Worm (Caenorhabditis elegans) whole organism, late embryonic: ENCODE data around the gene F42A9.8.

Experiments used
- C38D4.7 ChIP-seq: fragments of 200-800 bp; sonication (Bioruptor generic); optimal IDR thresholded peaks from 2 replicates; lab custom pipeline; 2018; ENCODE audit warnings: mild to moderate bottlenecking, missing genetic modification characterization, moderate library complexity, missing compliant biosample characterization
- K02D7.2 ChIP-seq: sonication (generic microtip); optimal IDR thresholded peaks from 2 replicates; lab custom pipeline; 2017; ENCODE audit warnings: mild to moderate bottlenecking, missing genetic modification characterization, missing compliant biosample characterization
- K09A11.1 ChIP-seq: sonication (generic microtip); optimal IDR thresholded peaks from 2 replicates; lab custom pipeline; 2017; ENCODE audit warnings: antibody characterized with exemption, mild to moderate bottlenecking, missing genetic modification characterization, missing compliant biosample characterization; ENCODE audit not compliant: insufficient read depth
- ceh-14 ChIP-seq: sonication (generic microtip); optimal IDR thresholded peaks from 2 replicates; lab custom pipeline; 2016; ENCODE audit warnings: missing genotype, missing genetic modification characterization, missing compliant biosample characterization
- ceh-18 ChIP-seq: sonication (generic microtip); optimal IDR thresholded peaks from 2 replicates; lab custom pipeline; 2016; ENCODE audit warnings: missing genetic modification characterization, missing compliant biosample characterization
- ceh-2 ChIP-seq: sonication (generic microtip); optimal IDR thresholded peaks from 2 replicates; lab custom pipeline; 2016; ENCODE audit warnings: missing genotype, missing genetic modification characterization, missing compliant biosample characterization
- ceh-22 ChIP-seq: sonication (generic microtip); optimal IDR thresholded peaks from 2 replicates; lab custom pipeline; 2017; ENCODE audit warnings: missing biosample characterization, missing genetic modification characterization
- ceh-24 ChIP-seq: sonication (generic microtip); optimal IDR thresholded peaks from 2 replicates; lab custom pipeline; 2016; ENCODE audit warnings: mild to moderate bottlenecking, missing genetic modification characterization, missing compliant biosample characterization
- ceh-30 ChIP-seq: fragments of 150-350 bp; optimal IDR thresholded peaks from 2 replicates; lab custom pipeline; 2014; ENCODE audit warnings: missing biosample characterization, missing genetic modification characterization
- ceh-31 ChIP-seq: sonication (generic microtip); optimal IDR thresholded peaks from 2 replicates; lab custom pipeline; 2016; ENCODE audit warnings: missing genetic modification characterization, missing compliant biosample characterization
- ceh-48 ChIP-seq: sonication (generic microtip); optimal IDR thresholded peaks from 2 replicates; lab custom pipeline; 2016; ENCODE audit warnings: missing genetic modification characterization, inconsistent platforms, missing compliant biosample characterization
- ceh-9 ChIP-seq: sonication (generic microtip); optimal IDR thresholded peaks from 2 replicates; lab custom pipeline; 2016; ENCODE audit warnings: mild to moderate bottlenecking, missing genetic modification characterization, inconsistent platforms, missing compliant biosample characterization
- che-1 ChIP-seq: sonication (generic microtip); optimal IDR thresholded peaks from 2 replicates; lab custom pipeline; 2016; ENCODE audit warnings: mild to moderate bottlenecking, missing genetic modification characterization, missing compliant biosample characterization
- dmd-4 ChIP-seq: sonication (generic microtip); optimal IDR thresholded peaks from 2 replicates; lab custom pipeline; 2016; ENCODE audit warnings: borderline replicate concordance, missing genetic modification characterization, missing compliant biosample characterization
- dve-1 ChIP-seq: sonication (generic microtip); optimal IDR thresholded peaks from 2 replicates; lab custom pipeline; 2017; ENCODE audit warnings: antibody characterized with exemption, mild to moderate bottlenecking, missing genetic modification characterization, missing compliant biosample characterization
- elt-4 ChIP-seq: sonication (generic microtip); optimal IDR thresholded peaks from 2 replicates; lab custom pipeline; 2016; ENCODE audit warnings: missing genetic modification characterization, missing compliant biosample characterization
- eyg-1 ChIP-seq: sonication (generic microtip); optimal IDR thresholded peaks from 2 replicates; lab custom pipeline; 2016; ENCODE audit warnings: missing genotype, missing genetic modification characterization, missing compliant biosample characterization
- fax-1 ChIP-seq: sonication (generic microtip); optimal IDR thresholded peaks from 2 replicates; lab custom pipeline; 2016; ENCODE audit warnings: missing genotype, missing genetic modification characterization, missing compliant biosample characterization
- fkh-6 ChIP-seq: sonication (generic microtip); optimal IDR thresholded peaks from 2 replicates; lab custom pipeline; 2016; ENCODE audit warnings: missing genetic modification characterization, missing compliant biosample characterization
- hlh-13 ChIP-seq: fragments of 200-800 bp; sonication (Bioruptor generic); optimal IDR thresholded peaks from 2 replicates; lab custom pipeline; 2018; ENCODE audit warnings: mild to moderate bottlenecking, missing genetic modification characterization, missing compliant biosample characterization
- hlh-30 ChIP-seq: sonication (generic microtip); optimal IDR thresholded peaks from 2 replicates; lab custom pipeline; 2017; ENCODE audit warnings: antibody characterized with exemption, missing genetic modification characterization, missing compliant biosample characterization; ENCODE audit not compliant: insufficient read depth
- hlh-6 ChIP-seq: sonication (generic microtip); optimal IDR thresholded peaks from 2 replicates; lab custom pipeline; 2016; ENCODE audit warnings: missing genotype, missing genetic modification characterization, missing compliant biosample characterization
- hlh-8 ChIP-seq: sonication (generic microtip); optimal IDR thresholded peaks from 2 replicates; lab custom pipeline; 2016; ENCODE audit warnings: missing genotype, missing genetic modification characterization, missing compliant biosample characterization
- lin-11 ChIP-seq: fragments of 200-800 bp; sonication (Bioruptor generic); optimal IDR thresholded peaks from 2 replicates; lab custom pipeline; 2018; ENCODE audit warnings: mild to moderate bottlenecking, missing genetic modification characterization, missing compliant biosample characterization
- nfya-1 ChIP-seq: sonication (generic microtip); optimal IDR thresholded peaks from 2 replicates; lab custom pipeline; 2017; ENCODE audit warnings: missing genetic modification characterization, mild to moderate bottlenecking, missing compliant biosample characterization, antibody characterized with exemption, moderate library complexity
- nhr-11 ChIP-seq: fragments of 150-350 bp; optimal IDR thresholded peaks from 2 replicates; lab custom pipeline; 2014; ENCODE audit warnings: missing biosample characterization, missing genetic modification characterization
- nhr-232 ChIP-seq: sonication (generic microtip); optimal IDR thresholded peaks from 2 replicates; lab custom pipeline; 2016; ENCODE audit warnings: missing genetic modification characterization, missing compliant biosample characterization
- odd-2 ChIP-seq: sonication (generic microtip); optimal IDR thresholded peaks from 2 replicates; lab custom pipeline; 2017; ENCODE audit warnings: antibody characterized with exemption, mild to moderate bottlenecking, missing genetic modification characterization, missing compliant biosample characterization
- pag-3 ChIP-seq: sonication (generic microtip); optimal IDR thresholded peaks from 2 replicates; lab custom pipeline; 2016; ENCODE audit warnings: missing compliant biosample characterization, missing genetic modification characterization, borderline replicate concordance
- pat-9 ChIP-seq: fragments of 200-800 bp; sonication (Bioruptor generic); optimal IDR thresholded peaks from 2 replicates; lab custom pipeline; 2018; ENCODE audit warnings: mild to moderate bottlenecking, missing genetic modification characterization, moderate library complexity, missing compliant biosample characterization
- pax-1 ChIP-seq: fragments of 150-350 bp; optimal IDR thresholded peaks from 2 replicates; lab custom pipeline; 2014; ENCODE audit warnings: missing biosample characterization, missing genetic modification characterization
- pha-4 ChIP-seq: fragments of 150-350 bp; optimal IDR thresholded peaks from 2 replicates; lab custom pipeline; 2018; ENCODE audit warnings: missing biosample characterization, missing genetic modification reagents, missing genetic modification characterization
- pqm-1 ChIP-seq: sonication (generic microtip); optimal IDR thresholded peaks from 2 replicates; lab custom pipeline; 2016; ENCODE audit warnings: missing genetic modification characterization, missing compliant biosample characterization
- pros-1 ChIP-seq: fragments of 150-350 bp; optimal IDR thresholded peaks from 2 replicates; lab custom pipeline; 2014; ENCODE audit warnings: missing biosample characterization, missing genetic modification reagents, missing genetic modification characterization
- sdc-2 ChIP-seq: sonication (generic microtip); optimal IDR thresholded peaks from 2 replicates; lab custom pipeline; 2016; ENCODE audit warnings: missing genotype, missing genetic modification characterization, missing compliant biosample characterization
- sox-2 ChIP-seq: fragments of 200-800 bp; sonication (Bioruptor generic); IDR thresholded peaks from 2 replicates; pipeline ENCODE4 v1.3.6; 2022; ENCODE audit warnings: missing genetic modification reagents, missing genetic modification characterization, missing compliant biosample characterization
- sox-4 ChIP-seq: sonication (generic microtip); optimal IDR thresholded peaks from 2 replicates; lab custom pipeline; 2017; ENCODE audit warnings: mild to moderate bottlenecking, missing genetic modification characterization, inconsistent platforms, missing compliant biosample characterization
- syd-9 ChIP-seq: sonication (generic microtip); optimal IDR thresholded peaks from 2 replicates; lab custom pipeline; 2016; ENCODE audit warnings: mild to moderate bottlenecking, missing genetic modification characterization, moderate library complexity, missing compliant biosample characterization
- tbx-2 ChIP-seq: sonication (generic microtip); optimal IDR thresholded peaks from 2 replicates; lab custom pipeline; 2016; ENCODE audit warnings: missing genetic modification characterization, missing compliant biosample characterization
- tbx-7 ChIP-seq: sonication (generic microtip); optimal IDR thresholded peaks from 2 replicates; lab custom pipeline; 2016; ENCODE audit warnings: missing genotype, missing genetic modification characterization, missing compliant biosample characterization
- unc-3 ChIP-seq, 2 experiments: fragments of 200-800 bp in 1 of 2; sonication (Bioruptor generic) in 1 of 2; sonication (generic microtip) in 1 of 2; conservative IDR thresholded peaks in 1 of 2; optimal IDR thresholded peaks in 1 of 2; 2 replicates each; pipeline versions ENCODE4 v1.3.6 to Lab custom; 2016 to 2022; ENCODE audit warnings: missing compliant biosample characterization in 2 of 2, missing genetic modification characterization in 2 of 2, missing genetic modification reagents in 1 of 2
- unc-42 ChIP-seq: sonication (generic microtip); optimal IDR thresholded peaks from 2 replicates; lab custom pipeline; 2016; ENCODE audit warnings: missing genotype, missing genetic modification characterization, missing compliant biosample characterization
- unc-55 ChIP-seq: sonication (generic microtip); optimal IDR thresholded peaks from 2 replicates; lab custom pipeline; 2017; ENCODE audit warnings: missing biosample characterization, missing genetic modification reagents, missing genetic modification characterization
- unc-86 ChIP-seq: sonication (generic microtip); optimal IDR thresholded peaks from 2 replicates; lab custom pipeline; 2016; ENCODE audit warnings: missing genetic modification characterization, missing compliant biosample characterization

Gene F42A9.8

ce11 chrIV:8627328-8627727, 8.7 kb upstream of the F42A9.8 start, which contains the start of gene F42A9.11 (continued):
- TF ChIP-seq fkh-6 (tag; lab: Kevin White, UChicago) (no peak), pros-1 (tag; lab: Kevin White, UChicago) (peak; percentile 14), eyg-1 (tag; lab: Kevin White, UChicago) (no peak), sdc-2 (tag; lab: Kevin White, UChicago) (peak; percentile 38), ceh-2 (tag; lab: Kevin White, UChicago) (no peak)

- TF ChIP-seq odd-2: no peak
- no peak for TF ChIP-seq elt-4 (tag; lab: Kevin White, UChicago)
- TF ChIP-seq unc-42 (tag; lab: Kevin White, UChicago): peak; percentile 77
- no peak for TF ChIP-seq unc-86 (tag; lab: Kevin White, UChicago)
Measured at ce11 chrIV:8626294-8626693, 7.7 kb upstream of the F42A9.8 start.

DNA sequence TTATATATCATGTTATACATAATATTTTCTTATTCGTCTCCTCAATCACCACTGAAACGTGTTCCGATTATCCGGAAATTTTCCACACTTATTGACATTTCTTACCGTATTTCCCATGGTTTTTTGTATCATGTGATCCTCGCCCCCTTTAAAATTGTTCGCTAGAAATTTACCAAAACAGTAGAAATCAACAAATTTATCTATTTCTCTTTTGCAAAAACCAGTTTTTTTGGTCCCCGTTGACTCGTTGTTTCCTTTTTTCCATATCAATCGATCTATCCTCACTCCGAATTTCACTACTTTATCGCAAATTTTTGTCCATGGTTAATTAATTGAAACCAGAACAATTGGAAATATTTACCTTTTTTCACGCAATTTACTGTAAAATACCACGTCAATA, 7.1 kb upstream of the F42A9.8 start:
- no peak for TF ChIP-seq dve-1
- no peak for TF ChIP-seq pha-4 (tag; lab: Kevin White, UChicago)
- TF ChIP-seq K02D7.2 (tag; lab: Kevin White, UChicago): no peak
- TF ChIP-seq ceh-48: no peak
- no peak for TF ChIP-seq hlh-13 (GFP tag; lab: Kevin White, UChicago)
- no peak for TF ChIP-seq hlh-6 (tag; lab: Kevin White, UChicago)
- TF ChIP-seq pqm-1 (tag; lab: Kevin White, UChicago): no peak
- no peak for TF ChIP-seq ceh-30 (tag; lab: Kevin White, UChicago)
- no peak for TF ChIP-seq unc-86 (tag; lab: Kevin White, UChicago)
- TF ChIP-seq dmd-4 (tag; lab: Kevin White, UChicago): no peak
- no peak for TF ChIP-seq C38D4.7 (GFP tag; lab: Kevin White, UChicago)
- no peak for TF ChIP-seq ceh-14 (tag; lab: Kevin White, UChicago)
- no peak for TF ChIP-seq ceh-18 (tag; lab: Kevin White, UChicago)
- no peak for TF ChIP-seq che-1
- TF ChIP-seq ceh-31 (tag; lab: Kevin White, UChicago): no peak
- no peak for TF ChIP-seq tbx-2 (tag; lab: Kevin White, UChicago)
- TF ChIP-seq ceh-24 (tag; lab: Kevin White, UChicago): no peak
- no peak for TF ChIP-seq K09A11.1 (tag; lab: Kevin White, UChicago)
- TF ChIP-seq hlh-8: no peak

DNA sequence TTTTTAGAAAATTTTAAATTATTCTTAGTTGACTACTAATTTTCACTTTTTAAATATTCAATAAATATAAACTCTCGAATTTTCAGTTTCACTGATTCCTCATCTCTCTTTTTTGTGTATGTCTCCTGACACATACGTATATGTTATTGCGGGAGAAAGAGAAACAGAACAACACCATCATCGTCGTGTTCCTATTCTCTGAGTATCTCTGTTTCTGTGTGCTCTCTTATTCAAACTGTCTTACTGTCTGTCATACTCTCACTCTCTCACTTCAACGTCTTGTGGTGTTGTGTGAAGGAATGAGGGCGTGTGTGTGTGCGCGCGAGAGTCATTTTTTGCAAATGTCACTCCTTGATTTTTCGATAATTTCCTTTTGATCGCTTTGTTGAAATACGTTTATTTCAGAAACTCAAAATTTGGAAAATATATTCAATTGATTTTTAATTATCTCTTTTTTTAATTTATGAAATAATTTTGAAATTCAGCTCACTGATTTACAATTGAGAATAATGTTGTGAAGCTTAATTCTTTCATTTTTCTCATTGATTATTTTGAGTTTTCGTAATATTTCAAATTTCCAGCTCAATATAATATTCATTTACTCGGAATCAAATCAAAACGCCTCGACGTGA, 1.6 kb upstream of the F42A9.8 start, which contains the start of gene lin-49:
TSS of gene lin-49 (plus strand) at position 582 of the 632 bp plus-strand sequence.
- TF ChIP-seq nfya-1 (tag; lab: Kevin White, UChicago): peak; percentile 55
- no peak for TF ChIP-seq odd-2
- no peak for TF ChIP-seq elt-4 (tag; lab: Kevin White, UChicago)
- no peak for TF ChIP-seq ceh-22 (tag; lab: Kevin White, UChicago)
- TF ChIP-seq pat-9 (tag; lab: Kevin White, UChicago): no peak
- no peak for TF ChIP-seq unc-42 (tag; lab: Kevin White, UChicago)
- no peak for TF ChIP-seq ceh-9
- TF ChIP-seq K09A11.1 (tag; lab: Kevin White, UChicago): no peak
- no peak for TF ChIP-seq pax-1
- TF ChIP-seq hlh-30: peak; percentile 79
- TF ChIP-seq hlh-13 (GFP tag; lab: Kevin White, UChicago): no peak
- no peak for TF ChIP-seq syd-9 (tag; lab: Kevin White, UChicago)
- no peak for TF ChIP-seq pag-3 (tag; lab: Kevin White, UChicago)
- no peak for TF ChIP-seq tbx-7
- no peak for TF ChIP-seq che-1
- TF ChIP-seq unc-86 (tag; lab: Kevin White, UChicago): no peak
- no peak for TF ChIP-seq nhr-232 (tag; lab: Kevin White, UChicago)
- peak; percentile 38 for TF ChIP-seq unc-55
- no peak for TF ChIP-seq lin-11
- peak; percentile 43 for TF ChIP-seq ceh-31 (tag; lab: Kevin White, UChicago)
- no peak for TF ChIP-seq pha-4 (tag; lab: Kevin White, UChicago)
- TF ChIP-seq sox-2: no peak
- TF ChIP-seq unc-3 (GFP tag; conservative IDR thresholded peaks at IDR 0.05; lab: Robert Waterston, UW): no peak
- no peak for TF ChIP-seq unc-3 (tag; optimal IDR thresholded peaks at IDR 0.05; lab: Kevin White, UChicago)
- no peak for TF ChIP-seq sox-4 (tag; lab: Kevin White, UChicago)
- TF ChIP-seq fax-1 (tag; lab: Kevin White, UChicago): no peak
- no peak for TF ChIP-seq nhr-11 (tag; lab: Kevin White, UChicago)
- TF ChIP-seq eyg-1 (tag; lab: Kevin White, UChicago): no peak
